Worm (Caenorhabditis elegans): Measurements from ENCODE around the gene srx-136.

Gene srx-136

DNA sequence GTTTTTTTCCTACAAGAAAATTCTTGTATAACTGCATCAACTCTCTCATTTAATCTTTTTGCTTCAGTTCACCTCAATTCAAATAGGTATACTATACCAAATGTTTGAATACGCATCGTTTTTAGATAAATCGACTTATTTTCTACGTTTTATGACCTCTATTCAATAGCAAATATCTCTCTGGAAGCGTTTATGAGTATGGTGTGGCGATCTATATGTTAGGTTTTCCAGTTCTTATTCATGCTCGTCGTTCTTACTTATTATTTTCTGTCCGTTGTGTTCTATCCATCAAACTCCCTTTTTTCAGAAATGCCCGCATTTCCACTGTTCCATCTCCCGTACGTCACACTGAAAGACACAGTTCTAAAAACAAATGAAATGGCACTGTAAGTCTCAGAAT is 23.4 kb downstream of the srx-136 start, which contains the start of gene T22G5.3:
TSS of gene T22G5.3 (plus strand) at position 301 of the 400 bp plus-strand sequence.
- no peak for TF ChIP-seq flt-1 (GFP tag; IDR thresholded peaks at IDR 0.05)
- TF ChIP-seq med-1 (GFP tag; optimal IDR thresholded peaks at IDR 0.05; ENCODE audit: insufficient read depth), result no peak

DNA sequence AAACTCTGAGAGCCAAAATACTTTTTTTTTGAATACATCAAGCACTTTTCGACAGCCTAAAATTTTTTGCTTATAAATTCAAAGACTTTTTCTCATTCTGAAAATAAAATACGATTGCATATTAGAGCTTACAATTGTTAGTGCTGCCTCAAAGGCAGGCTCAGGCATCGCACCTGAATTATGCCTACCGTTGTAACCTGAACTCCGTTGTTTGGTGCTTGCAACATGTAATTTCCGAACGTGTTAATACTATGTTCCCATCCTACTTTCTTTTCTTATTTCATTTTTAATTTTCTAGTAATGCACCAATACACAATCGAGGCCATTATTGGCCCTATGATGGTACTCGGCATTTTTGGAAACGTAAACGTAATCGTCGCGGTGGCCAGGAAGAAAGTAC is 30.1 kb downstream of the srx-136 start, which contains the start of gene srsx-19:
TSS of gene srsx-19 (plus strand) at position 301 of the 400 bp plus-strand sequence.
- TF ChIP-seq tab-1 (GFP tag; IDR thresholded peaks at IDR 0.05) (no peak), flt-1 (GFP tag; IDR thresholded peaks at IDR 0.05) (no peak), klf-2 (GFP tag; conservative IDR thresholded peaks at IDR 0.05) (no peak), ztf-29 (GFP tag; IDR thresholded peaks at IDR 0.05) (no peak), ref-1 (GFP tag; conservative IDR thresholded peaks at IDR 0.05) (no peak), cog-1 (tag; optimal IDR thresholded peaks at IDR 0.05) (no peak), T22C8.4 (GFP tag; IDR thresholded peaks at IDR 0.05) (no peak), med-1 (GFP tag; optimal IDR thresholded peaks at IDR 0.05; ENCODE audit: insufficient read depth) (no peak), ztf-23 (GFP tag; IDR thresholded peaks at IDR 0.05) (no peak)

DNA sequence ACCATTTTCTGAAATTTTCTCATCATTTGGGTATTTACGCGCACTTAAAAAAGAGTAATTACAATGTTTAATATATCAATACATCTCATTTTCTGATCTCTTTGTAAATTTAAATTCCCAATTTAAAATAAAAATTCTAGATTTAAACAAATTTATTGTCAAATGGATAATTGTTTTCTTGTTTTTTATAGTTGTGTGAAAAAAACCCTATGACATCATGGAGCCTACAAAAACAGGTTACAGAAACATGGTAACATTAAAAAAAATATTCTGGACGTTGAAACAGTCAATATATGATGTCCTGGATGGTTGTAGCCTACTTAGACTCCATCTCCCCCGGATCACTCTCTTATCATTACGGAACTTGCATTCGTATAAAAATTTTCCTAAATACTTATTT is 32.3 kb downstream of the srx-136 start, which contains the start of gene spp-12:
TSS of gene spp-12 (plus strand) at position 301 of the 400 bp plus-strand sequence.
- no peak for TF ChIP-seq ztf-23 (GFP tag; IDR thresholded peaks at IDR 0.05)
- TF ChIP-seq ztf-29 (GFP tag; IDR thresholded peaks at IDR 0.05), result no peak
- TF ChIP-seq flt-1 (GFP tag; IDR thresholded peaks at IDR 0.05), result no peak
- TF ChIP-seq klf-2 (GFP tag; conservative IDR thresholded peaks at IDR 0.05), result no peak
- no peak for TF ChIP-seq ref-1 (GFP tag; conservative IDR thresholded peaks at IDR 0.05)
- no peak for TF ChIP-seq tab-1 (GFP tag; IDR thresholded peaks at IDR 0.05)
- no peak for TF ChIP-seq T22C8.4 (GFP tag; IDR thresholded peaks at IDR 0.05)
- TF ChIP-seq med-1 (GFP tag; optimal IDR thresholded peaks at IDR 0.05; ENCODE audit: insufficient read depth), result no peak
- TF ChIP-seq cog-1 (tag; optimal IDR thresholded peaks at IDR 0.05), result no peak

DNA sequence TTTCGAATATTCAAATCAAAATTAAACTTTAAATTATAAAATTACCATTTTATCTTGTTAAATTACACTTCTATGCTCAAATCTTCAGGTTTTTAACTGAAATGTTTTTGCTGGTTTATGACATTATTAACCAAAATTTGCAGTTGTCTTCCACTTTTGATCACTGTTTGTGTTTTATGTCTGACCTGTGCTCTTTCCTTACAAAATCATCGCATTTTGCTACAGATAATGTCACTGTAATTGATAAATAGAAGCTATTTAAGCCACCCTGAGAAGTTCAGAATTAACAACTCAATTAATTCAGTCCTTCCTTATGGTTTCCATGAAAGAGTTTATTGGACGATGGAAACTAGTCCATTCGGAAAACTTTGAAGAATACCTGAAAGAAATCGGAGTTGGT is 33.2 kb downstream of the srx-136 start, which contains the start of gene lbp-8:
TSS of gene lbp-8 (plus strand) at position 301 of the 400 bp plus-strand sequence.
- TF ChIP-seq T22C8.4 (GFP tag; IDR thresholded peaks at IDR 0.05) (no peak), ztf-29 (GFP tag; IDR thresholded peaks at IDR 0.05) (no peak), klf-2 (GFP tag; conservative IDR thresholded peaks at IDR 0.05) (no peak), med-1 (GFP tag; optimal IDR thresholded peaks at IDR 0.05; ENCODE audit: insufficient read depth) (no peak), ztf-23 (GFP tag; IDR thresholded peaks at IDR 0.05) (no peak), flt-1 (GFP tag; IDR thresholded peaks at IDR 0.05) (no peak), cog-1 (tag; optimal IDR thresholded peaks at IDR 0.05) (no peak), ref-1 (GFP tag; conservative IDR thresholded peaks at IDR 0.05) (no peak)

DNA sequence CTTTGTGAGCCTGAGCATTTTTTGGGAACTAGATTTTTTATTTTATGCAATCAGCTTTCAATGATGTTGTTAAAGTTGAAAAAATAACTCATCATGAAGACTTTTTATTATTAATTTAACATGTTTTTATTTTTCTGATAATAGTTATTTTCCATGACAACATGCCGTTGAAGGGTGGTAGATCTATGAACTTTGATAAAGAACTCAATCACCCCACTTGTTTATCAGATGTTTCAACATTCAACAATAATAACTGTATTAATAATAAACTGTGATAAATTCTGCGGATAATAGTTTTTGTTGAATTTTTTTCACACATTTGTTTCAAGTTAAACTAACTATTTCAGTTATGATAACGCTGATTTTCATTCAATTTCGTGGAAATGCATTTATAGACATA is 34.3 kb downstream of the srx-136 start:
- TF ChIP-seq flt-1 (GFP tag; IDR thresholded peaks at IDR 0.05), result no peak
- TF ChIP-seq ztf-29 (GFP tag; IDR thresholded peaks at IDR 0.05), result no peak
- no peak for TF ChIP-seq med-1 (GFP tag; optimal IDR thresholded peaks at IDR 0.05; ENCODE audit: insufficient read depth)
- no peak for TF ChIP-seq klf-2 (GFP tag; conservative IDR thresholded peaks at IDR 0.05)

DNA sequence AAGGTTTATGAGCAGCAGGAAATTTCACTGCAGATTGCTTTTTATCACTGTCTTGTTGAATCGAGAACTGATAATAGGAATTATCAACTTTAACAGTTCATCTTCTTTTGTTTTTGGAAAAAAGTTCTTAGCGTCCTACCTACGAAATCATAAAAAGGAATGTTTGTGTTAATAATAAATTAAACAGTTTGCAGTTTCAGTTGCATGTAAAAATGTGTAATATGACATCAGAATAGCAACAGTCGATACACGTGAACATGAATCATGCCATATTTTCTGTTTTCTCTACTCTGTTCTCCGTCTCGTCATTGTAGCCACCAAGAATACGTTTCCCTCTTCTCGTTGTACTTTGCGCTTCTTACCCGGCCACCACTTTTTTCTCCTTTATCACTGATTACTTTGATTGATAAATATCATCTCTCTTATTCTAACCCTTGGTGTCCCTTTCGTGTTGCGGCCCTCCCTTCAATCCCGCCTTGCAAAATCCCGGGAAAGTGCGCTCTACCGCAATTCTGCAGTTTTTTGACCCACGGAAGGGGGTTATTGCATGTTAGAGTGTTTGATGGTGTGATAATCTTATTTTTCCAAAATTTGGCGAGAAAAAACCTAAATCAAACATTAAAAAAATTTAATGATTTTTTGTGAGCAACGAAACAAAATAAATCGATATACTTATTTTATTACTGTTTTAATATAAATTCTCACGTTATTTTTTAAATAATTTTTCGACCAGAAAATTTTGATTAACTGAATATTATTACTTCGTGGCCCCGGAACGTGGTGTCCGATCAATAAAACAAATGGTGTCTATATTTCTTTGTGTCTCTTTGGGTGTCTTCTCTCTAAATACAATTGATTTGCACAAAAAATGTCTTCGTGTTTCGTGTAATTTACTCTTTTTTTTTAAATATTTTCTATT is 35.5 kb downstream of the srx-136 start, which contains the start of gene sptl-3:
TSS of gene sptl-3 (plus strand) at position 869 of the 919 bp plus-strand sequence.
- no peak for TF ChIP-seq med-1 (GFP tag; optimal IDR thresholded peaks at IDR 0.05; ENCODE audit: insufficient read depth)
- TF ChIP-seq ztf-29 (GFP tag; IDR thresholded peaks at IDR 0.05), result no peak
- no peak for TF ChIP-seq klf-2 (GFP tag; conservative IDR thresholded peaks at IDR 0.05)
- TF ChIP-seq T22C8.4 (GFP tag; IDR thresholded peaks at IDR 0.05), result no peak
- TF ChIP-seq flt-1 (GFP tag; IDR thresholded peaks at IDR 0.05), result no peak
- no peak for TF ChIP-seq cog-1 (tag; optimal IDR thresholded peaks at IDR 0.05)
- TF ChIP-seq tab-1 (GFP tag; IDR thresholded peaks at IDR 0.05), result no peak

DNA sequence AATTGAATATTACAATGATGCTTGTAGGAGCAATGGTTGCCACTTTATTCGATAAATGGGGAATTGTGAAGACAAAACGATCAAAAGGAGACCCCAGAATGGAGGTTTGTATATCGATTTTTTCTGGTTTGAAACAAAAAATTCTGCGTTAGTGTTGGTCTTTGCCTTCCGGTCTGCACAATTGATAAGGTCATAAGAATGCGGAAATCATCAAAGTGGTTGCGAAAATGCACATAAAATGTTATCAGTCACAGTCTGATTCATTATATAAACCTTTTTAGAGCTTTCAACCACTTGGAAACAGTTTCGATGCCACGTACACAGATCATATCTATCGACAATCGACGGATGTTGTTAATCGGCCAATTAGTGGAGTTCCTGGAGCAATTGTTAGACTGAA is 36.4 kb downstream of the srx-136 start:
- TF ChIP-seq klf-2 (GFP tag; conservative IDR thresholded peaks at IDR 0.05) (no peak), tab-1 (GFP tag; IDR thresholded peaks at IDR 0.05) (no peak), flt-1 (GFP tag; IDR thresholded peaks at IDR 0.05) (no peak), T22C8.4 (GFP tag; IDR thresholded peaks at IDR 0.05) (no peak), ref-1 (GFP tag; conservative IDR thresholded peaks at IDR 0.05) (no peak), ztf-29 (GFP tag; IDR thresholded peaks at IDR 0.05) (no peak), ztf-23 (GFP tag; IDR thresholded peaks at IDR 0.05) (no peak), med-1 (GFP tag; optimal IDR thresholded peaks at IDR 0.05; ENCODE audit: insufficient read depth) (no peak), cog-1 (tag; optimal IDR thresholded peaks at IDR 0.05) (no peak)

DNA sequence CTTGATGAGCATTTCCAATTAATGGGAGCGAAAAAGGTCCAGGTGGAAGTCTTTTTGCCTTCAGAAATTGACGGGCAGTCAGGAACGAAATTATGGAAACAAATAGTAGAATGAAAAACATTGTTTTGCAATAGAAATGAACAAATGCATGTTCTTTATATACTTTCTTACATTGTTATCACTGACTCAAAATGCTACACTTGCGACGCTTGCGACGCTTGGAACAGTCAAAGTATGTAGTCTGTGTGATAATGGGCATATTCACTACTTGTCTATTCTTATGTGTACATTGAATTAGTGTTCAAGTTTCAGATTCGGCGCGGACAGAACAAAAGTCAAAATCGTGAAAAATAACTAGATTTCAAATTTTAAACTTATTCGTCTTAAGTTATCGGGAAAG is 41.1 kb downstream of the srx-136 start, which contains the start of gene cyp-35C1:
TSS of gene cyp-35C1 (minus strand) at position 132 of the 400 bp plus-strand sequence.
- TF ChIP-seq T22C8.4 (GFP tag; IDR thresholded peaks at IDR 0.05) (no peak), ztf-23 (GFP tag; IDR thresholded peaks at IDR 0.05) (no peak), tab-1 (GFP tag; IDR thresholded peaks at IDR 0.05) (no peak), cog-1 (tag; optimal IDR thresholded peaks at IDR 0.05) (no peak), klf-2 (GFP tag; conservative IDR thresholded peaks at IDR 0.05) (no peak), ztf-29 (GFP tag; IDR thresholded peaks at IDR 0.05) (no peak), med-1 (GFP tag; optimal IDR thresholded peaks at IDR 0.05; ENCODE audit: insufficient read depth) (no peak), ref-1 (GFP tag; conservative IDR thresholded peaks at IDR 0.05) (no peak), flt-1 (GFP tag; IDR thresholded peaks at IDR 0.05) (no peak)

DNA sequence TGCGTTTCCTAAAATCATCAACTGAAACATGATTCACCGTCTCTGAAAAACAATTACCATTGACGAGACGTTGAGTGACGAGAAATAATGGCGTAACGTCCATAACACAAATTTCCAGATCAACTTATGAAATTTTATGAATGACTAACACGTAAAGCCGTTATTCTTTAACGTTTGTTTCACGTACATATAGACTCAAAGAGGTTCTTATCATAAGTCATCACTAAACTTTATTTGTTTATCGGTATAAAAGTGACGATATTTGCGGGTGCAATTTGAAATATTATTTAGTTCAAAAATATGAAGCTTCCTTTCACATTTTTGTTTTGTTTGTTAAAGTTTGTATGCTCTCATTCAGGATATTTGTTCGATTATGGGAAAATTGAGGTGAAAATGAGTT is 42.0 kb downstream of the srx-136 start, which contains the start of gene oac-3:
TSS of gene oac-3 (plus strand) at position 301 of the 400 bp plus-strand sequence.
- TF ChIP-seq ztf-23 (GFP tag; IDR thresholded peaks at IDR 0.05), result no peak
- TF ChIP-seq tab-1 (GFP tag; IDR thresholded peaks at IDR 0.05), result no peak
- TF ChIP-seq klf-2 (GFP tag; conservative IDR thresholded peaks at IDR 0.05), result no peak
- no peak for TF ChIP-seq cog-1 (tag; optimal IDR thresholded peaks at IDR 0.05)
